Worm (Caenorhabditis elegans) whole organism, L2 larva: ENCODE data around the gene lgg-3.

Experiments used
- ama-1 ChIP-seq: fragments of 150-350 bp; optimal IDR thresholded peaks from 2 replicates; lab custom pipeline; 2018; ENCODE audit warnings: inconsistent platforms
- ceh-16 ChIP-seq: fragments of 150-350 bp; optimal IDR thresholded peaks from 2 replicates; lab custom pipeline; 2014; ENCODE audit warnings: missing biosample characterization, missing genetic modification characterization
- egl-27 ChIP-seq: sonication (generic microtip); optimal IDR thresholded peaks from 3 replicates; lab custom pipeline; 2017; ENCODE audit warnings: missing biosample characterization, missing genetic modification reagents, missing genetic modification characterization
- elt-1 ChIP-seq: fragments of 150-350 bp; optimal IDR thresholded peaks from 2 replicates; lab custom pipeline; 2014; ENCODE audit warnings: missing biosample characterization, missing genetic modification characterization
- lin-13 ChIP-seq: fragments of 150-350 bp; optimal IDR thresholded peaks from 2 replicates; lab custom pipeline; 2014; ENCODE audit warnings: missing biosample characterization, missing genetic modification reagents, missing genetic modification characterization
- lin-39 ChIP-seq: fragments of 150-350 bp; optimal IDR thresholded peaks from 2 replicates; lab custom pipeline; 2014; ENCODE audit warnings: missing biosample characterization, missing genetic modification reagents, missing genetic modification characterization
- nhr-11 ChIP-seq: fragments of 150-350 bp; optimal IDR thresholded peaks from 2 replicates; lab custom pipeline; 2014; ENCODE audit warnings: missing biosample characterization, missing genetic modification characterization
- nhr-6 ChIP-seq: fragments of 150-350 bp; optimal IDR thresholded peaks from 2 replicates; lab custom pipeline; 2014; ENCODE audit warnings: missing biosample characterization, missing genetic modification characterization
- unc-39 ChIP-seq: fragments of 150-350 bp; optimal IDR thresholded peaks from 2 replicates; lab custom pipeline; 2014; ENCODE audit warnings: missing biosample characterization, missing genetic modification characterization
- unc-55 ChIP-seq: fragments of 150-350 bp; sonication (generic microtip); optimal IDR thresholded peaks from 3 replicates; lab custom pipeline; 2014; ENCODE audit warnings: missing biosample characterization, missing genetic modification reagents, missing genetic modification characterization
- ztf-11 ChIP-seq: sonication (generic microtip); optimal IDR thresholded peaks from 2 replicates; lab custom pipeline; 2017; ENCODE audit warnings: missing biosample characterization, missing genetic modification characterization

ce11 chrIII:5709224-5709623 lies 11.4 kb upstream of the lgg-3 start, which contains the start of gene hpo-28:
- TF ChIP-seq unc-39 (tag; lab: Kevin White, UChicago) (no peak), nhr-6 (tag; lab: Kevin White, UChicago) (no peak), unc-55 (GFP tag; lab: Kevin White, UChicago) (no peak), ama-1 (no peak), ztf-11 (no peak), nhr-11 (no peak), ceh-16 (tag; lab: Kevin White, UChicago) (no peak), lin-13 (GFP tag; lab: Kevin White, UChicago) (no peak), elt-1 (tag; lab: Kevin White, UChicago) (no peak), egl-27 (tag; lab: Kevin White, UChicago) (no peak), lin-39 (tag; lab: Kevin White, UChicago) (no peak)
